Fruit fly (Drosophila melanogaster): Measurements from ENCODE around the gene CalpC.

Gene CalpC

dm6 chrX:16309764-16310163 is 15.8 kb upstream of the CalpC start:
- TF ChIP-seq Vsx2 (GFP tag; optimal IDR thresholded peaks at IDR 0.05; ENCODE audit: partially characterized antibody) (peak; percentile 11), Myc (optimal IDR thresholded peaks at IDR 0.05) (no peak), sage (GFP tag; optimal IDR thresholded peaks at IDR 0.05) (no peak), Hr78 (GFP tag; optimal IDR thresholded peaks at IDR 0.05) (no peak)

dm6 chrX:16313078-16313875 is 12.3 kb upstream of the CalpC start, which contains the start of the genes CG9915 and SWIP:
Gene CG9915, minus strand, starts transcription at chrX:16313138.
Gene SWIP, plus strand, starts transcription at chrX:16313709.
- TF ChIP-seq lola (GFP tag; optimal IDR thresholded peaks at IDR 0.05) (no peak), foxo (GFP tag; optimal IDR thresholded peaks at IDR 0.05) (peak in 1 of 2 experiments; percentile 25), Dif (GFP tag; optimal IDR thresholded peaks at IDR 0.05; ENCODE audit: partially characterized antibody) (peak; percentile 97), pan (optimal IDR thresholded peaks at IDR 0.05) (no peak), woc (GFP tag; optimal IDR thresholded peaks at IDR 0.05) (peak; percentile 29), dl (GFP tag; optimal IDR thresholded peaks at IDR 0.05; ENCODE audit: insufficient read depth in 1 of 2, partially characterized antibody in 2 of 2) (peak; percentile 69 to 90), Sp1 (GFP tag; optimal IDR thresholded peaks at IDR 0.05) (peak; percentile 17), Vsx2 (GFP tag; optimal IDR thresholded peaks at IDR 0.05; ENCODE audit: partially characterized antibody) (peak; percentile 99)

- TF ChIP-seq OdsH (GFP tag; optimal IDR thresholded peaks at IDR 0.05) (peak; percentile 33), dmrt93B (GFP tag; optimal IDR thresholded peaks at IDR 0.05) (no peak), sage (GFP tag; optimal IDR thresholded peaks at IDR 0.05) (peak; percentile 26), pan (optimal IDR thresholded peaks at IDR 0.05) (no peak), Hr78 (GFP tag; optimal IDR thresholded peaks at IDR 0.05) (no peak), brk (GFP tag; optimal IDR thresholded peaks at IDR 0.05) (peak; percentile 28), woc (GFP tag; optimal IDR thresholded peaks at IDR 0.05) (peak; percentile 38), Mio (GFP tag; optimal IDR thresholded peaks at IDR 0.05) (no peak), Myc (optimal IDR thresholded peaks at IDR 0.05) (no peak), CrebA (GFP tag; optimal IDR thresholded peaks at IDR 0.05; ENCODE audit: borderline replicate concordance) (no peak), Hr83 (GFP tag; optimal IDR thresholded peaks at IDR 0.05; ENCODE audit: poor library complexity, severe bottlenecking) (peak; percentile 81), psq (GFP tag; optimal IDR thresholded peaks at IDR 0.05) (peak; percentile 22), Dif (GFP tag; optimal IDR thresholded peaks at IDR 0.05; ENCODE audit: partially characterized antibody) (peak; percentile 50), dl (GFP tag; optimal IDR thresholded peaks at IDR 0.05; ENCODE audit: insufficient read depth in 1 of 2, partially characterized antibody in 2 of 2) (peak; percentile 21 to 35), CG9705 (GFP tag; optimal IDR thresholded peaks at IDR 0.05) (no peak), h (GFP tag; optimal IDR thresholded peaks at IDR 0.05) (peak; percentile 38), foxo (GFP tag; optimal IDR thresholded peaks at IDR 0.05) (peak in 1 of 2 experiments; percentile 53), N (GFP tag; optimal IDR thresholded peaks at IDR 0.05) (peak; percentile 65), br (GFP tag; optimal IDR thresholded peaks at IDR 0.05) (no peak), HLH106 (tag; optimal IDR thresholded peaks at IDR 0.05) (peak; percentile 20), Rel (GFP tag; optimal IDR thresholded peaks at IDR 0.05) (no peak), Rel (tag; optimal IDR thresholded peaks at IDR 0.05) (peak; percentile 64), CG32264 (GFP tag; optimal IDR thresholded peaks at IDR 0.05) (no peak), Abd-B (GFP tag; optimal IDR thresholded peaks at IDR 0.05) (no peak), sv (GFP tag; optimal IDR thresholded peaks at IDR 0.05) (no peak), jim (GFP tag; optimal IDR thresholded peaks at IDR 0.05) (no peak), lola (GFP tag; optimal IDR thresholded peaks at IDR 0.05) (no peak), Dfd (GFP tag; optimal IDR thresholded peaks at IDR 0.05) (no peak), Hnf4 (GFP tag; optimal IDR thresholded peaks at IDR 0.05) (no peak), Sp1 (GFP tag; optimal IDR thresholded peaks at IDR 0.05) (peak; percentile 27), rgr (GFP tag; optimal IDR thresholded peaks at IDR 0.05) (peak; percentile 6), Jra (GFP tag; optimal IDR thresholded peaks at IDR 0.05) (peak; percentile 53), fru (GFP tag; optimal IDR thresholded peaks at IDR 0.05) (peak; percentile 71), ey (GFP tag; optimal IDR thresholded peaks at IDR 0.05) (peak; percentile 76), tai (GFP tag; optimal IDR thresholded peaks at IDR 0.05) (no peak), usp (GFP tag; optimal IDR thresholded peaks at IDR 0.05) (no peak), dsf (GFP tag; optimal IDR thresholded peaks at IDR 0.05; ENCODE audit: borderline replicate concordance) (no peak), Vsx2 (GFP tag; optimal IDR thresholded peaks at IDR 0.05; ENCODE audit: partially characterized antibody) (no peak), GATAd (GFP tag; optimal IDR thresholded peaks at IDR 0.05) (no peak)
Measured at dm6 chrX:16318858-16319557, 6.6 kb upstream of the CalpC start.
